Worm (Caenorhabditis elegans) whole organism, L1 larva: ENCODE data around the gene dhs-11.

Experiments used
- ets-5 ChIP-seq: fragments of 200-800 bp; sonication (Bioruptor generic); IDR thresholded peaks from 2 replicates; pipeline ENCODE4 v1.3.6; 2022; ENCODE audit warnings: missing genetic modification characterization, missing compliant biosample characterization
- fkh-10 ChIP-seq: sonication (generic microtip); optimal IDR thresholded peaks from 2 replicates; lab custom pipeline; 2017; ENCODE audit warnings: missing biosample characterization, missing genetic modification reagents, missing genetic modification characterization
- jun-1 ChIP-seq: fragments of 150-350 bp; optimal IDR thresholded peaks from 2 replicates; lab custom pipeline; 2014; ENCODE audit warnings: missing biosample characterization, missing genetic modification reagents, missing genetic modification characterization
- nhr-28 ChIP-seq: fragments of 150-350 bp; optimal IDR thresholded peaks from 2 replicates; lab custom pipeline; 2014; ENCODE audit warnings: missing biosample characterization, missing genetic modification characterization
- unc-98 ChIP-seq: fragments of 200-800 bp; sonication (Bioruptor generic); IDR thresholded peaks from 2 replicates; pipeline ENCODE4 v1.3.6; 2022; ENCODE audit warnings: missing genetic modification characterization, missing compliant biosample characterization
- xbp-1 ChIP-seq: sonication (generic microtip); optimal IDR thresholded peaks from 2 replicates; lab custom pipeline; 2016; ENCODE audit warnings: missing genetic modification characterization, missing compliant biosample characterization
- ztf-4 ChIP-seq: fragments of 150-350 bp; optimal IDR thresholded peaks from 2 replicates; lab custom pipeline; 2014; ENCODE audit warnings: missing biosample characterization, missing genetic modification characterization

DNA sequence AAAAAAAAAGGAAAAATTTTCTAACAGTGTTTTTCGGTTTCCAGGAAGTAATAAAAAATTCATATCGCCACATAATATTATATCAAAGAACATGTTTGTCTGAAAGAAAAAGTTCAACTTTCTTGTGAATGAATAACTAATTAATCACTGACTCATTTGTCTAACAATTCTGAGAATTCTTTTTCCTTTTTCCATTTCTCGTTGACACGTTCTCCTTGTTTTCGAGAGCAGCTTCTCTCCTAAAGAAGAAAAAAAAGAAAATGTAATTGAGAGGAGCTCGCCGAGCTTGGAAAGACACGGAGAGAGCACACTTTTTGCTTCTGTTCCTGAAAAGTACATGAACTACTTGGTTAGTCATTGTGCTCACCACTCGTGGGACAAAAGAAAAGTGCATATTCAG, 34.5 kb downstream of the dhs-11 start:
- TF ChIP-seq ets-5 (no peak), jun-1 (no peak), xbp-1 (no peak), unc-98 (GFP tag; lab: Robert Waterston, UW) (no peak), fkh-10 (no peak), ztf-4 (tag; lab: Kevin White, UChicago) (no peak), nhr-28 (tag; lab: Kevin White, UChicago) (no peak)
